Worm (Caenorhabditis elegans): Measurements from ENCODE around the gene nrx-1.

The nrx-1 gene

ce11 chrV:10824711-10825110, at the start of gene nrx-1:
TSS of gene nrx-1 (plus strand) at chrV:10825011.
- TF ChIP-seq tag-97 (GFP tag; IDR thresholded peaks at IDR 0.05) (no peak), attf-4 (tag; optimal IDR thresholded peaks at IDR 0.05) (no peak), snpc-1.2 (GFP tag; IDR thresholded peaks at IDR 0.05) (no peak), lsy-2 (tag; optimal IDR thresholded peaks at IDR 0.05) (no peak), D1046.2 (GFP tag; IDR thresholded peaks at IDR 0.05) (no peak), lir-3 (tag; optimal IDR thresholded peaks at IDR 0.05) (no peak), nhr-77 (tag; optimal IDR thresholded peaks at IDR 0.05) (no peak), dpl-1 (GFP tag; optimal IDR thresholded peaks at IDR 0.05) (no peak), Y5F2A.4 (GFP tag; optimal IDR thresholded peaks at IDR 0.05) (no peak), Y105C5A.15 (GFP tag; IDR thresholded peaks at IDR 0.05) (no peak), egl-43 (GFP tag; IDR thresholded peaks at IDR 0.05) (no peak), nhr-102 (tag; optimal IDR thresholded peaks at IDR 0.05) (no peak), mxl-3 (GFP tag; optimal IDR thresholded peaks at IDR 0.05) (no peak), arid-1 (GFP tag; conservative IDR thresholded peaks at IDR 0.05) (no peak)

DNA sequence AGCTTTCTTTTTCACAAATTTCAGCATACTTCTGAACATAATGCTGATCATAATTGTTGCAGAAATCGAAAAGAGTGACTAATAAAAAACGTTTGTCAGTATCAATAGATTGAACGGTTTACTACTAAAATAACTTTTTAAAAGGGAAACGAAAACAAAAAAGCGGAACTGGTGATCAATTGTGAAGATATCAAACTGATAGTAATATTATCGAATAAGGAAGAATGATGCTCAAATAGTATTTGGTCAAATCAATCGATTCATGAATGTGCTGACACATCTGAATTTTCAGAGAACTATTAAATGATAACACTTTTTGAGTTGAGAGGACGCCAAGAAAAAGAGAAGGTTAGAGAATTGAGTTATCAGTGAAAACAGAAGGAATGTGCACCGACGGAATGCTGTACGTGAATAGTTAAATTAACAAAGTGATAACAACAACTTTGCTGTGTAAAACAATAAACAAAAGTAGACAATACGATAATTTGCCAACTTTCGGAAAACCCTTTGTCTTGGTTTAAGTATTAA, 48.2 kb upstream of the nrx-1 start, which contains the start of gene D1054.5:
Gene D1054.5, minus strand, starts transcription at position 51 of the 528 bp plus-strand sequence.
- no peak for TF ChIP-seq ZK337.2 (GFP tag; IDR thresholded peaks at IDR 0.05)
- TF ChIP-seq mdt-29 (GFP tag; IDR thresholded peaks at IDR 0.05), result no peak
- no peak for TF ChIP-seq attf-4 (tag; optimal IDR thresholded peaks at IDR 0.05)
- no peak for TF ChIP-seq ceh-20 (GFP tag; IDR thresholded peaks at IDR 0.05)
- TF ChIP-seq hlh-30 (tag; optimal IDR thresholded peaks at IDR 0.05; ENCODE audit: insufficient read depth), result no peak
- no peak for TF ChIP-seq fkh-10 (GFP tag; optimal IDR thresholded peaks at IDR 0.05)
- TF ChIP-seq egl-27 (tag; optimal IDR thresholded peaks at IDR 0.05), result no peak
- no peak for TF ChIP-seq gei-8 (GFP tag; optimal IDR thresholded peaks at IDR 0.05)
- no peak for TF ChIP-seq lir-3 (tag; optimal IDR thresholded peaks at IDR 0.05)
- no peak for TF ChIP-seq daf-19 (GFP tag; conservative IDR thresholded peaks at IDR 0.05)
- no peak for TF ChIP-seq duxl-1 (tag; optimal IDR thresholded peaks at IDR 0.05; ENCODE audit: poor library complexity)
- no peak for TF ChIP-seq aly-2 (tag; optimal IDR thresholded peaks at IDR 0.05)
- TF ChIP-seq nhr-77 (tag; optimal IDR thresholded peaks at IDR 0.05), result peak; percentile 39
- no peak for TF ChIP-seq ztf-11 (tag; optimal IDR thresholded peaks at IDR 0.05)
- TF ChIP-seq zfp-3 (GFP tag; conservative IDR thresholded peaks at IDR 0.05), result no peak
- no peak for TF ChIP-seq Y48G9A.11 (GFP tag; IDR thresholded peaks at IDR 0.05)
- TF ChIP-seq lsy-2 (tag; optimal IDR thresholded peaks at IDR 0.05), result no peak
- no peak for TF ChIP-seq D1046.2 (GFP tag; IDR thresholded peaks at IDR 0.05)
- peak; percentile 68 for TF ChIP-seq dve-1 (tag; optimal IDR thresholded peaks at IDR 0.05; ENCODE audit: insufficient read depth)
- peak; percentile 56 for TF ChIP-seq nhr-28 (tag; optimal IDR thresholded peaks at IDR 0.05)
- peak; percentile 65 for TF ChIP-seq dmd-6 (GFP tag; IDR thresholded peaks at IDR 0.05)
- TF ChIP-seq F49E8.2 (tag; optimal IDR thresholded peaks at IDR 0.05; ENCODE audit: borderline replicate concordance), result no peak
- TF ChIP-seq ztf-7 (tag; optimal IDR thresholded peaks at IDR 0.05), result peak; percentile 4
- TF ChIP-seq nhr-111 (GFP tag; optimal IDR thresholded peaks at IDR 0.05), result no peak
- TF ChIP-seq pqm-1 (tag; optimal IDR thresholded peaks at IDR 0.05), result peak; percentile 55
- no peak for TF ChIP-seq tra-1 (GFP tag; IDR thresholded peaks at IDR 0.05)
- no peak for TF ChIP-seq daf-16 (GFP tag; optimal IDR thresholded peaks at IDR 0.05)
- TF ChIP-seq daf-16 (tag; optimal IDR thresholded peaks at IDR 0.05), result peak; percentile 92
- peak; percentile 74 for TF ChIP-seq hlh-11 (tag; optimal IDR thresholded peaks at IDR 0.05)
- TF ChIP-seq ceh-82 (tag; optimal IDR thresholded peaks at IDR 0.05), result no peak
- no peak for TF ChIP-seq rbr-2 (tag; optimal IDR thresholded peaks at IDR 0.05)
- TF ChIP-seq saeg-2 (GFP tag; IDR thresholded peaks at IDR 0.05), result no peak
- no peak for TF ChIP-seq dmd-9 (GFP tag; IDR thresholded peaks at IDR 0.05)
- no peak for TF ChIP-seq nhr-237 (tag; optimal IDR thresholded peaks at IDR 0.05)
- TF ChIP-seq nhr-48 (tag; optimal IDR thresholded peaks at IDR 0.05), result peak; percentile 65
- TF ChIP-seq zip-11 (GFP tag; IDR thresholded peaks at IDR 0.05), result no peak
- no peak for TF ChIP-seq F44E2.7 (GFP tag; IDR thresholded peaks at IDR 0.05)
- TF ChIP-seq F37D6.2 (tag; optimal IDR thresholded peaks at IDR 0.05), result no peak
- TF ChIP-seq ceh-32 (tag; optimal IDR thresholded peaks at IDR 0.05; ENCODE audit: poor library complexity), result no peak

Data from whole organism, L4 larva.